Worm (Caenorhabditis elegans): ENCODE results near the gene fbxa-188.

DNA sequence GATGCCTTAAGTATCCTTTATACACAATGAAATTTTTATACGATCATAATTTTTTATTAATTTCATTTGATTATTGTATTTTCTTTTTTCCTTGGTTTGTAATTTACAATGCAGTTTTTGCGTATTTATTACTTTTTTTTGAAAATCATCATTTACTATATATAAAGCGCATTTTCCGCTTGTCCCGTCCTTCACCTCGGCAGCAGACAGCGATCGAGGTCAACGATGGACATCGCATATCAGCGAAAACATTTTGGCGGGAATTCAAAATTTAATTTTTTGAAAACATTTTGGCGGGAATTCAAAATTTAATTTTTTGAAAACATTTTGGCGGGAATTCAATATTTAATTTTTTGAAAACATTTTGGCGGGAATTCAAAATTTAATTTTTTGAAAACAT, 36.8 kb downstream of the fbxa-188 start:
- TF ChIP-seq unc-62 (GFP tag; optimal IDR thresholded peaks at IDR 0.05) (no peak), lin-35 (GFP tag; optimal IDR thresholded peaks at IDR 0.05) (no peak), ccch-3 (GFP tag; optimal IDR thresholded peaks at IDR 0.05) (no peak)

All from whole organism, young adult.